Fruit fly (Drosophila melanogaster): ENCODE results near the gene CG18787.

Gene CG18787

DNA sequence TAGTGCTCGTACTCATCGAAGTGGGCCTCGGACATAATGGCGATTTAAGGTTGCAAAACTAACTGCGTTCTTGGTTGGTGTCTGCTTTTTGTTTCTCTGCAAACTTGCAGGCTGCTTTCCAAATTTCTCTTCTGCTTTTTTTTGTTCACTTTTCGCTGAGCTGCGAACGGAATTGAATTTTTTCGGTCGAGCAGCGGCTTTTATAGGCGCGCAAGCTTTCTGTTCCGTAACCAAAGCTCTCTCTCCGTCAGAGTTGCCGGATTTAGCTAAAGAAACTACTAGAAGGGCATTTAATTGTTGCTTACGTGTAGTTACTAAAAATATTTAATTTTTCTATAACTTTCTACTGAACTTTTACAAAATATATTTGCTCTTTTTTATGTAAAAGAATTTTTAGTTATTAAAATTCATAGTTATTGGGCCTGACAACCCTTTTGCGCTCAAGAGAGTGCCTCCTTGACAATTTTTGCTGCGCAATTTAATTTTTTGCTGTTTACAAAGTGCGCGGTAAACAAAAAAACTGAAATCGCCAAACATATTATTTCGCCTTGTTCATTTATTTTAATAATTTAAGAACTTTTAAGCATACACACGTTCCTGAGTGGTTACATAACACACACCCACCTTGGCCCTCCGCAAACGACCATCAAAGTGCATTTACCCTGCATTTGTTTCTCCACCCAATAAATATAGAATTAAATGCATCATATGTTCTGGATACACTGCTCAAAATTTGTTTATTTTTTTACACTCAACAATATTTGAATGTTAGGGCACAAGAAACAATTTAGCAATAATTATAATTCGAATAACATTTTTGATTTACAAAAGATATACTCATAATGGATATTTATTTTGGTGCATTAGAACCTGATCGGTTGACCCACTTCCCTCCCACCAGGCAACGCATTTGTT is 47.1 kb upstream of the CG18787 start, which contains the start of gene CG6770 (continued):
- no peak for TF ChIP-seq Doc3 (GFP tag; IDR thresholded peaks at IDR 0.05; ENCODE audit: partially characterized antibody)
- peak; percentile 61 for TF ChIP-seq Max (GFP tag; optimal IDR thresholded peaks at IDR 0.05)
- TF ChIP-seq Fer3 (tag; optimal IDR thresholded peaks at IDR 0.05), result peak; percentile 89
- TF ChIP-seq zen (tag; optimal IDR thresholded peaks at IDR 0.05), result peak; percentile 27
- no peak for TF ChIP-seq Bdp1 (GFP tag; optimal IDR thresholded peaks at IDR 0.05)
- peak; percentile 50 for TF ChIP-seq corto (GFP tag; optimal IDR thresholded peaks at IDR 0.05)
- peak; percentile 84 for TF ChIP-seq Ptx1 (GFP tag; IDR thresholded peaks at IDR 0.05)
- TF ChIP-seq Scr (GFP tag; IDR thresholded peaks at IDR 0.05; ENCODE audit: partially characterized antibody), result peak; percentile 36
- peak; percentile 70 for TF ChIP-seq peb (GFP tag; IDR thresholded peaks at IDR 0.05)
- peak; percentile 49 for TF ChIP-seq Vsx1 (GFP tag; optimal IDR thresholded peaks at IDR 0.05)
- peak; percentile 56 for TF ChIP-seq CG1529 (GFP tag; optimal IDR thresholded peaks at IDR 0.05)
- peak; percentile 45 for TF ChIP-seq pho (GFP tag; optimal IDR thresholded peaks at IDR 0.05)
- peak; percentile 90 for TF ChIP-seq CG10147 (GFP tag; optimal IDR thresholded peaks at IDR 0.05)
- peak; percentile 87 for TF ChIP-seq Drgx (GFP tag; IDR thresholded peaks at IDR 0.05)
- TF ChIP-seq CTCF (GFP tag; optimal IDR thresholded peaks at IDR 0.05), result peak; percentile 35
- TF ChIP-seq toy (GFP tag; IDR thresholded peaks at IDR 0.05), result no peak
- TF ChIP-seq abd-A (tag; optimal IDR thresholded peaks at IDR 0.05), result peak; percentile 55
- TF ChIP-seq CG17359 (tag; optimal IDR thresholded peaks at IDR 0.05), result peak; percentile 79
- TF ChIP-seq Myb (GFP tag; optimal IDR thresholded peaks at IDR 0.05), result peak; percentile 14
- TF ChIP-seq tin (GFP tag; optimal IDR thresholded peaks at IDR 0.05), result peak; percentile 48
- TF ChIP-seq dimm (GFP tag; IDR thresholded peaks at IDR 0.05), result peak; percentile 57
- TF ChIP-seq ash1 (GFP tag; optimal IDR thresholded peaks at IDR 0.05), result peak; percentile 17
- TF ChIP-seq Ets97D (GFP tag; optimal IDR thresholded peaks at IDR 0.05), result peak; percentile 9
- TF ChIP-seq Dbx (GFP tag; IDR thresholded peaks at IDR 0.05), result peak; percentile 90
- TF ChIP-seq CG1832 (GFP tag; optimal IDR thresholded peaks at IDR 0.05), result no peak
- TF ChIP-seq chif (GFP tag; optimal IDR thresholded peaks at IDR 0.05), result peak in 1 of 2 experiments; percentile 19
- TF ChIP-seq CG14050 (GFP tag; IDR thresholded peaks at IDR 0.05), result peak; percentile 82
- no peak; the same call in 1 of the 2 replicates for TF ChIP-seq amos (GFP tag; IDR thresholded peaks at IDR 0.05; ENCODE audit: partially characterized antibody)
- TF ChIP-seq HLH3B (GFP tag; IDR thresholded peaks at IDR 0.05), result peak; percentile 81
- TF ChIP-seq sc (optimal IDR thresholded peaks at IDR 0.05), result no peak
- TF ChIP-seq sc (GFP tag; optimal IDR thresholded peaks at IDR 0.05), result peak; percentile 44
- TF ChIP-seq hb (GFP tag; IDR thresholded peaks at IDR 0.05; ENCODE audit: partially characterized antibody), result no peak
- TF ChIP-seq CG14014 (GFP tag; IDR thresholded peaks at IDR 0.05), result peak; percentile 89
- TF ChIP-seq Hand (GFP tag; optimal IDR thresholded peaks at IDR 0.05), result peak; percentile 92
- no peak; the same call in none of the 2 replicates for TF ChIP-seq CG4360 (GFP tag; IDR thresholded peaks at IDR 0.05)
- TF ChIP-seq E2f1 (GFP tag; IDR thresholded peaks at IDR 0.05), result peak; percentile 84
- peak in 1 of 3 experiments; percentile 19 for TF ChIP-seq lola (GFP tag; optimal IDR thresholded peaks at IDR 0.05)
- peak; percentile 65 for TF ChIP-seq CG15011 (GFP tag; optimal IDR thresholded peaks at IDR 0.05)
- peak; percentile 71 for TF ChIP-seq Xbp1 (GFP tag; optimal IDR thresholded peaks at IDR 0.05)
- TF ChIP-seq klu (GFP tag; IDR thresholded peaks at IDR 0.05), result peak; percentile 68
- TF ChIP-seq da (GFP tag; optimal IDR thresholded peaks at IDR 0.05), result no peak
- peak; percentile 88 for TF ChIP-seq tgo (GFP tag; IDR thresholded peaks at IDR 0.05)
- 0 out of 2 replicates have a peak, but pooled peaks have one; percentile 32 for TF ChIP-seq unc-4 (GFP tag; IDR thresholded peaks at IDR 0.05; ENCODE audit: partially characterized antibody)
- TF ChIP-seq Opbp (GFP tag; IDR thresholded peaks at IDR 0.05; ENCODE audit: partially characterized antibody), result 0 out of 3 replicates have a peak, but pooled peaks have one; percentile 51
- no peak for TF ChIP-seq eve (GFP tag; optimal IDR thresholded peaks at IDR 0.05)
- TF ChIP-seq Lhr (GFP tag; optimal IDR thresholded peaks at IDR 0.05), result peak; percentile 32
- peak; percentile 89 for TF ChIP-seq stc (GFP tag; IDR thresholded peaks at IDR 0.05)
- TF ChIP-seq knrl (GFP tag; IDR thresholded peaks at IDR 0.05; ENCODE audit: partially characterized antibody), result no peak

Data from whole organism, embryonic.